Fruit fly (Drosophila melanogaster): ENCODE measurements around the gene AstA-R1.

Gene AstA-R1

dm6 chrX:3689079-3689478, 114.7 kb downstream of the AstA-R1 start:
- TF ChIP-seq tj (GFP tag; optimal IDR thresholded peaks at IDR 0.05) (peak; percentile 89), cic (GFP tag; optimal IDR thresholded peaks at IDR 0.05) (peak; percentile 31), CG33017 (tag; optimal IDR thresholded peaks at IDR 0.05) (peak; percentile 26), Clk (GFP tag; optimal IDR thresholded peaks at IDR 0.05) (no peak), pad (GFP tag; optimal IDR thresholded peaks at IDR 0.05) (peak; percentile 57), Mnt (GFP tag; optimal IDR thresholded peaks at IDR 0.05) (peak; percentile 92), CG7101 (tag; optimal IDR thresholded peaks at IDR 0.05) (peak; percentile 18), kay (GFP tag; ENCODE audit: borderline replicate concordance) (no peak), CG1620 (GFP tag; optimal IDR thresholded peaks at IDR 0.05) (no peak), bab1 (GFP tag; optimal IDR thresholded peaks at IDR 0.05) (peak; percentile 44), CG14711 (tag; optimal IDR thresholded peaks at IDR 0.05) (no peak), CG11617 (GFP tag; optimal IDR thresholded peaks at IDR 0.05) (peak; percentile 32), Crg-1 (GFP tag; optimal IDR thresholded peaks at IDR 0.05) (peak; percentile 38)

dm6 chrX:3690631-3691030, 116.3 kb downstream of the AstA-R1 start:
- TF ChIP-seq CG1620 (GFP tag; optimal IDR thresholded peaks at IDR 0.05) (no peak), bab1 (GFP tag; optimal IDR thresholded peaks at IDR 0.05) (no peak), CG12768 (GFP tag; optimal IDR thresholded peaks at IDR 0.05) (no peak), CG7101 (tag; optimal IDR thresholded peaks at IDR 0.05) (peak; percentile 0), Mnt (GFP tag; optimal IDR thresholded peaks at IDR 0.05) (peak; percentile 2), cnc (optimal IDR thresholded peaks at IDR 0.05) (no peak), Crg-1 (GFP tag; optimal IDR thresholded peaks at IDR 0.05) (no peak), kay (GFP tag; ENCODE audit: borderline replicate concordance) (no peak), pad (GFP tag; optimal IDR thresholded peaks at IDR 0.05) (no peak), CG14711 (tag; optimal IDR thresholded peaks at IDR 0.05) (no peak), Hr96 (GFP tag; optimal IDR thresholded peaks at IDR 0.05) (no peak), ovo (GFP tag; optimal IDR thresholded peaks at IDR 0.05) (no peak), Clk (GFP tag; optimal IDR thresholded peaks at IDR 0.05) (no peak), CG5204 (GFP tag; optimal IDR thresholded peaks at IDR 0.05) (no peak), tj (GFP tag; optimal IDR thresholded peaks at IDR 0.05) (no peak), CG7045 (GFP tag; optimal IDR thresholded peaks at IDR 0.05) (no peak), CG11617 (GFP tag; optimal IDR thresholded peaks at IDR 0.05) (no peak)

DNA sequence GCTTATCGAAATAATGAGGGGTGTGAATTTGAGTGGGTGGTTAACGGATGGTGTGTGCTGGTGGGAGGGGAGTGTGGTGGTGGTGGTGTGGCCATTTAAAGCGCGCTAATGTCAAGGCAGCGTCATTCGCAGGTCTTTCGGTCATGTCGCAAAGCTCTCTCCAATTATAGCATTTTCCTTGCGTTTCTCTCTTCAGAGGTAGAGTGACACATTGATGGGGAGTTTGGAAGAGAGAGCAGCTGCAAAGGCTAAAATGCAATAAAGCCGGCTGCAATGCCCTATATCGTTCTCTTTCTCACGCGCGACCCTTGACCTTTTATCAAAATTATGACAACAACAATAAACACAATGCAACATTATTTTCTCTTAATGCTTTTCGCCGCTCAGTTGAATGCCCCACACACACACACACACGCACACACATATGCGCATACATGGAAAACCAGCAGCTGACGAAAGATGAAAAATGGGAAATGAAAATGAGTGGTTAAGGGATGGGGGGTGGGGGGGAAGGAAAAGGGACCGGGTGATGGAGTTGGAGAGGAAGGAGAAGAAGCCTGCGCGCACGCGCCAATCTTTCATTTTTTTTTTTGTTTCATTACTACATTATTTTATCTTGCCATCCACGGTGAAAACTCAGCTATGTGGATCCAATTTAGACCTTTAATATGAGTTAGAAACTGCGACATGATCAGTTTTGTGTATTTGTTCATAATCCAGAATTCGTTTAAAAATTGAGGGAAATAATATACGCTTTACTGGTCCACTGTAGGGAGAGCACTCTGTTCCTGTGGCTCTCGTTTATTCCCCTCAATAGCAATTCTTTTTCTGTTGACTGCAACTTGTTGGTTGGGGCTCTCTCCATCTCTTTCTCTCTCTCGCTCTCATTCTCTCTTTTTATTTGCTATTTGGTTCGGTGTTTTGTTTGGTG, 117.6 kb downstream of the AstA-R1 start:
- TF ChIP-seq CG7101 (tag; optimal IDR thresholded peaks at IDR 0.05): peak; percentile 71
- TF ChIP-seq CG12768 (GFP tag; optimal IDR thresholded peaks at IDR 0.05): peak; percentile 72
- TF ChIP-seq Crg-1 (GFP tag; optimal IDR thresholded peaks at IDR 0.05): peak; percentile 17
- peak; percentile 13 for TF ChIP-seq CG5204 (GFP tag; optimal IDR thresholded peaks at IDR 0.05)
- no peak for TF ChIP-seq Hr96 (GFP tag; optimal IDR thresholded peaks at IDR 0.05)
- no peak for TF ChIP-seq cic (GFP tag; optimal IDR thresholded peaks at IDR 0.05)
- TF ChIP-seq pad (GFP tag; optimal IDR thresholded peaks at IDR 0.05): peak; percentile 65
- no peak for TF ChIP-seq ovo (GFP tag; optimal IDR thresholded peaks at IDR 0.05)
- TF ChIP-seq toe (GFP tag; optimal IDR thresholded peaks at IDR 0.05): peak; percentile 53
- peak; percentile 46 for TF ChIP-seq CG7045 (GFP tag; optimal IDR thresholded peaks at IDR 0.05)
- peak; percentile 68 for TF ChIP-seq CG33017 (tag; optimal IDR thresholded peaks at IDR 0.05)
- no peak for TF ChIP-seq CG1620 (GFP tag; optimal IDR thresholded peaks at IDR 0.05)
- TF ChIP-seq Clk (GFP tag; optimal IDR thresholded peaks at IDR 0.05): no peak
- TF ChIP-seq tj (GFP tag; optimal IDR thresholded peaks at IDR 0.05): peak; percentile 17
- TF ChIP-seq cnc (optimal IDR thresholded peaks at IDR 0.05): no peak
- TF ChIP-seq Mnt (GFP tag; optimal IDR thresholded peaks at IDR 0.05): peak; percentile 38
- TF ChIP-seq CG11617 (GFP tag; optimal IDR thresholded peaks at IDR 0.05): peak; percentile 23
- peak; percentile 69 for TF ChIP-seq CG14711 (tag; optimal IDR thresholded peaks at IDR 0.05)
- no peak for TF ChIP-seq kay (GFP tag; ENCODE audit: borderline replicate concordance)
- peak; percentile 39 for TF ChIP-seq bab1 (GFP tag; optimal IDR thresholded peaks at IDR 0.05)

- TF ChIP-seq Clk (GFP tag; optimal IDR thresholded peaks at IDR 0.05) (no peak), CG14711 (tag; optimal IDR thresholded peaks at IDR 0.05) (peak; percentile 48), CG12768 (GFP tag; optimal IDR thresholded peaks at IDR 0.05) (peak; percentile 13), pad (GFP tag; optimal IDR thresholded peaks at IDR 0.05) (peak; percentile 55), Crg-1 (GFP tag; optimal IDR thresholded peaks at IDR 0.05) (peak; percentile 58), ovo (GFP tag; optimal IDR thresholded peaks at IDR 0.05) (peak; percentile 14), cnc (optimal IDR thresholded peaks at IDR 0.05) (no peak), tj (GFP tag; optimal IDR thresholded peaks at IDR 0.05) (no peak), CG7045 (GFP tag; optimal IDR thresholded peaks at IDR 0.05) (peak; percentile 53), toe (GFP tag; optimal IDR thresholded peaks at IDR 0.05) (no peak), kay (GFP tag; ENCODE audit: borderline replicate concordance) (peak; percentile 71), CG33017 (tag; optimal IDR thresholded peaks at IDR 0.05) (peak; percentile 44), bab1 (GFP tag; optimal IDR thresholded peaks at IDR 0.05) (peak; percentile 25), CG1620 (GFP tag; optimal IDR thresholded peaks at IDR 0.05) (no peak), CG11617 (GFP tag; optimal IDR thresholded peaks at IDR 0.05) (peak; percentile 50), CG5204 (GFP tag; optimal IDR thresholded peaks at IDR 0.05) (peak; percentile 65), CG7101 (tag; optimal IDR thresholded peaks at IDR 0.05) (peak; percentile 79), Hr96 (GFP tag; optimal IDR thresholded peaks at IDR 0.05) (no peak), Mnt (GFP tag; optimal IDR thresholded peaks at IDR 0.05) (no peak), cic (GFP tag; optimal IDR thresholded peaks at IDR 0.05) (peak; percentile 11)
Measured at dm6 chrX:3693989-3694769, 119.8 kb downstream of the AstA-R1 start.

DNA sequence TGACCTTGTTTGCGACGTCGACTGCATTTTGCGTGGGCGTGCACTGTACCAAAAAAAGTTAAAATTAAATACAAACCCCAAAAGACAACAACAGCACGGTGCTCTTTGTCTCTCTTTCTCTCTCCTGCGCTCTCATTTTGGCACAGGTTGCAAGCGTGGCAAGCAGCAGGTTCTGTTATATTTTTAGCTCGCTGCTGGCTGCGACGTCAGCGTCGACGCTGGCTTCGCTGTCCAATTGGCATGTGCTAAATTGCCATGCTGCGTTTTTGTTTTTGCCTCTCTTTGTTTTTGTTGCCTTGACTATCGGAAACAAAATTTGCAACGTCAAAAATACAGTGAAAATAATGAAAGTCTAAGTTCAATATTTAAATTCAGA, 120.4 kb downstream of the AstA-R1 start:
- no peak for TF ChIP-seq CG11617 (GFP tag; optimal IDR thresholded peaks at IDR 0.05)
- no peak for TF ChIP-seq toe (GFP tag; optimal IDR thresholded peaks at IDR 0.05)
- TF ChIP-seq Mnt (GFP tag; optimal IDR thresholded peaks at IDR 0.05): peak; percentile 44
- TF ChIP-seq bab1 (GFP tag; optimal IDR thresholded peaks at IDR 0.05): no peak
